Worm (Caenorhabditis elegans) whole organism, mixed stage, embryonic: Measurements from ENCODE around the gene F59B2.15.

ENCODE experiments used
- ceh-83 ChIP-seq: fragments of 200-800 bp; sonication (Bioruptor generic); optimal IDR thresholded peaks from 2 replicates; lab custom pipeline; 2018; ENCODE audit warnings: mild to moderate bottlenecking, missing genetic modification characterization, missing compliant biosample characterization
- elt-1 ChIP-seq: sonication (generic microtip); optimal IDR thresholded peaks from 2 replicates; lab custom pipeline; 2017; ENCODE audit warnings: missing genetic modification characterization, mild to moderate bottlenecking, missing compliant biosample characterization, antibody characterized with exemption, moderate library complexity, borderline replicate concordance; ENCODE audit not compliant: insufficient read depth
- lin-13 ChIP-seq: fragments of 150-350 bp; optimal IDR thresholded peaks from 2 replicates; lab custom pipeline; 2014; ENCODE audit warnings: missing biosample characterization, missing genetic modification characterization
- lin-32 ChIP-seq: fragments of 200-800 bp; sonication (Bioruptor generic); optimal IDR thresholded peaks from 2 replicates; lab custom pipeline; 2018; ENCODE audit warnings: mild to moderate bottlenecking, missing genetic modification characterization, missing compliant biosample characterization
- lsy-2 ChIP-seq: fragments of 150-350 bp; optimal IDR thresholded peaks from 2 replicates; lab custom pipeline; 2014; ENCODE audit warnings: missing biosample characterization, missing genetic modification characterization
- mab-5 ChIP-seq: fragments of 150-350 bp; optimal IDR thresholded peaks from 2 replicates; lab custom pipeline; 2014; ENCODE audit warnings: missing biosample characterization, missing genetic modification characterization
- nhr-12 ChIP-seq: fragments of 150-350 bp; optimal IDR thresholded peaks from 2 replicates; lab custom pipeline; 2014; ENCODE audit warnings: missing biosample characterization, missing genetic modification characterization
- nhr-237 ChIP-seq: fragments of 150-350 bp; optimal IDR thresholded peaks from 2 replicates; lab custom pipeline; 2014; ENCODE audit warnings: missing biosample characterization, missing genetic modification characterization
- sptf-1 ChIP-seq: sonication (generic microtip); optimal IDR thresholded peaks from 2 replicates; lab custom pipeline; 2017; ENCODE audit warnings: mild to moderate bottlenecking, missing genetic modification characterization, moderate library complexity, missing compliant biosample characterization
- unc-39 ChIP-seq: fragments of 150-350 bp; optimal IDR thresholded peaks from 2 replicates; lab custom pipeline; 2014; ENCODE audit warnings: missing biosample characterization, missing genetic modification characterization
- ztf-11 ChIP-seq: fragments of 150-350 bp; optimal IDR thresholded peaks from 2 replicates; lab custom pipeline; 2014; ENCODE audit warnings: missing biosample characterization, missing genetic modification characterization

ce11 chrIII:9045838-9046237 is 43.4 kb upstream of the F59B2.15 start, which contains the start of gene R107.2:
- no peak for TF ChIP-seq sptf-1 (tag; lab: Kevin White, UChicago)
- no peak for TF ChIP-seq lin-32
- TF ChIP-seq ceh-83 (GFP tag; lab: Kevin White, UChicago) = no peak
- TF ChIP-seq nhr-237 = no peak
- no peak for TF ChIP-seq elt-1 (tag; lab: Kevin White, UChicago)
- TF ChIP-seq ztf-11 (tag; lab: Kevin White, UChicago) = no peak
- TF ChIP-seq unc-39 (tag; lab: Kevin White, UChicago) = no peak
- TF ChIP-seq lsy-2 (tag; lab: Kevin White, UChicago) = no peak
- TF ChIP-seq mab-5 (tag; lab: Kevin White, UChicago) = no peak
- TF ChIP-seq nhr-12 (tag; lab: Kevin White, UChicago) = no peak
- no peak for TF ChIP-seq lin-13 (tag; lab: Kevin White, UChicago)
